Fruit fly (Drosophila melanogaster): ENCODE results near the gene mts.

DNA sequence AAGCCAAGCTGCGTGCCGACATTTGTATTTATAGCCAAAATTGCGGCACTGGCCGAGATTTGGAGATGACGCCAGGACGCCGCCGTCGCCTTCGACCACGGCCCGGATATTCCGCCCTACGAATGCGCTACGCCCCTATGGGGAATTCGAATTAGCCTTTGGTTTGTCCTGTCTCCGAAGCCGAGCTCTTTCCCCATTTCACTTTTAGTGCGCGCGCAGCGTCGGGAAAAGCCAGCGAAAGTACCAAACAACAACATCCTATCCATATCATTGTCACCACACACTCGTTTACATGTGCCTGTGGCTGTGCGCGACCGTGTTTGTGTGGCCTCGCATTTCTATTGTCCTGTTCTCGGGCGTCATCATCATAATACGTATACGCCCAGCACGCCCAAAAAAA is 43.9 kb downstream of the mts start, which contains the start of gene Proc:
- no peak for TF ChIP-seq CG8478 (optimal IDR thresholded peaks at IDR 0.05)
- TF ChIP-seq CTCF (optimal IDR thresholded peaks at IDR 0.05): no peak

Data from S2 (cell line).